Worm (Caenorhabditis elegans): ENCODE measurements around the gene acaa-2.

- TF ChIP-seq him-1 (tag; optimal IDR thresholded peaks at IDR 0.05) = no peak
- no peak for TF ChIP-seq W03F9.2 (tag; optimal IDR thresholded peaks at IDR 0.05)
- TF ChIP-seq dao-5 (tag; optimal IDR thresholded peaks at IDR 0.05) = no peak
Observed at ce11 chrIII:13388621-13389020, 43.9 kb downstream of the acaa-2 start.

Data from whole organism, L4/young adult.